Worm (Caenorhabditis elegans) whole organism, L3 larva: Measurements from ENCODE around the gene C05E11.3.

Experiments used
- aly-2 ChIP-seq: fragments of 150-350 bp; optimal IDR thresholded peaks from 2 replicates; lab custom pipeline; 2014; ENCODE audit warnings: missing biosample characterization, missing genetic modification characterization
- ama-1 ChIP-seq: fragments of 150-350 bp; optimal IDR thresholded peaks from 2 replicates; lab custom pipeline; 2018
- ceh-28 ChIP-seq: fragments of 150-350 bp; optimal IDR thresholded peaks from 2 replicates; lab custom pipeline; 2014; ENCODE audit warnings: missing biosample characterization, missing genetic modification reagents, missing genetic modification characterization
- ceh-82 ChIP-seq: fragments of 150-350 bp; optimal IDR thresholded peaks from 2 replicates; lab custom pipeline; 2014; ENCODE audit warnings: missing biosample characterization, missing genetic modification characterization
- ceh-9 ChIP-seq: sonication (generic microtip); optimal IDR thresholded peaks from 2 replicates; lab custom pipeline; 2018; ENCODE audit warnings: missing biosample characterization, missing genetic modification characterization
- daf-12 ChIP-seq: fragments of 150-350 bp; optimal IDR thresholded peaks from 2 replicates; lab custom pipeline; 2014; ENCODE audit warnings: missing biosample characterization, missing genetic modification reagents, missing genetic modification characterization
- egl-5 ChIP-seq: fragments of 150-350 bp; optimal IDR thresholded peaks from 2 replicates; lab custom pipeline; 2017; ENCODE audit warnings: missing biosample characterization, missing genetic modification reagents, missing genetic modification characterization, inconsistent platforms
- elt-1 ChIP-seq: fragments of 150-350 bp; optimal IDR thresholded peaks from 2 replicates; lab custom pipeline; 2014; ENCODE audit warnings: missing biosample characterization, missing genetic modification characterization
- elt-2 ChIP-seq: sonication (generic microtip); optimal IDR thresholded peaks from 2 replicates; lab custom pipeline; 2016; ENCODE audit warnings: missing genetic modification reagents, mild to moderate bottlenecking, missing genetic modification characterization, missing compliant biosample characterization
- fkh-10 ChIP-seq: sonication (generic microtip); optimal IDR thresholded peaks from 2 replicates; lab custom pipeline; 2017; ENCODE audit warnings: missing biosample characterization, missing genetic modification reagents, missing genetic modification characterization
- fkh-2 ChIP-seq: fragments of 150-350 bp; optimal IDR thresholded peaks from 2 replicates; lab custom pipeline; 2014; ENCODE audit warnings: missing biosample characterization, missing genetic modification reagents, missing genetic modification characterization
- fos-1 ChIP-seq: fragments of 150-350 bp; optimal IDR thresholded peaks from 2 replicates; lab custom pipeline; 2014; ENCODE audit warnings: missing biosample characterization, missing genetic modification characterization
- hmg-11 ChIP-seq: sonication (generic microtip); optimal IDR thresholded peaks from 2 replicates; lab custom pipeline; 2016; ENCODE audit warnings: missing genetic modification characterization, missing compliant biosample characterization
- jun-1 ChIP-seq: fragments of 150-350 bp; optimal IDR thresholded peaks from 2 replicates; lab custom pipeline; 2014; ENCODE audit warnings: missing biosample characterization, missing genetic modification reagents, missing genetic modification characterization
- lin-15B ChIP-seq: fragments of 150-350 bp; optimal IDR thresholded peaks from 2 replicates; lab custom pipeline; 2014; ENCODE audit warnings: missing biosample characterization, missing genetic modification characterization
- lin-39 ChIP-seq: fragments of 150-350 bp; optimal IDR thresholded peaks from 2 replicates; lab custom pipeline; 2018; ENCODE audit warnings: missing biosample characterization, missing genetic modification reagents, missing genetic modification characterization
- lsy-12 ChIP-seq: sonication (generic microtip); optimal IDR thresholded peaks from 2 replicates; lab custom pipeline; 2016; ENCODE audit warnings: mild to moderate bottlenecking, missing genetic modification characterization, missing compliant biosample characterization
- mdl-1 ChIP-seq: fragments of 150-350 bp; optimal IDR thresholded peaks from 2 replicates; lab custom pipeline; 2014; ENCODE audit warnings: missing biosample characterization, missing genetic modification characterization
- mml-1 ChIP-seq: fragments of 150-350 bp; sonication (generic microtip); optimal IDR thresholded peaks from 3 replicates; lab custom pipeline; 2014; ENCODE audit warnings: missing biosample characterization, missing genetic modification characterization
- nfya-1 ChIP-seq: sonication (generic microtip); optimal IDR thresholded peaks from 2 replicates; lab custom pipeline; 2017; ENCODE audit warnings: missing genetic modification characterization, mild to moderate bottlenecking, missing compliant biosample characterization, antibody characterized with exemption, moderate library complexity; ENCODE audit not compliant: insufficient read depth
- nhr-12 ChIP-seq: fragments of 150-350 bp; optimal IDR thresholded peaks from 2 replicates; lab custom pipeline; 2014; ENCODE audit warnings: missing biosample characterization, missing genetic modification characterization
- nhr-23 ChIP-seq: fragments of 150-350 bp; optimal IDR thresholded peaks from 2 replicates; lab custom pipeline; 2014; ENCODE audit warnings: missing biosample characterization, missing genetic modification reagents, missing genetic modification characterization
- nhr-25 ChIP-seq: sonication (generic microtip); optimal IDR thresholded peaks from 2 replicates; lab custom pipeline; 2017; ENCODE audit warnings: missing biosample characterization, missing genetic modification characterization
- nhr-28 ChIP-seq: fragments of 150-350 bp; optimal IDR thresholded peaks from 2 replicates; lab custom pipeline; 2014; ENCODE audit warnings: missing biosample characterization, missing genetic modification characterization
- nhr-43 ChIP-seq: sonication (generic microtip); optimal IDR thresholded peaks from 2 replicates; lab custom pipeline; 2016; ENCODE audit warnings: mild to moderate bottlenecking, missing genetic modification characterization, missing compliant biosample characterization; ENCODE audit not compliant: poor library complexity, severe bottlenecking
- nhr-67 ChIP-seq: fragments of 150-350 bp; optimal IDR thresholded peaks from 2 replicates; lab custom pipeline; 2014; ENCODE audit warnings: missing biosample characterization, missing genetic modification characterization
- nhr-77 ChIP-seq: fragments of 150-350 bp; optimal IDR thresholded peaks from 2 replicates; lab custom pipeline; 2014; ENCODE audit warnings: missing biosample characterization, missing genetic modification characterization
- pha-4 ChIP-seq: fragments of 150-350 bp; optimal IDR thresholded peaks from 2 replicates; lab custom pipeline; 2014; ENCODE audit warnings: missing biosample characterization, missing genetic modification reagents, missing genetic modification characterization
- pqm-1 ChIP-seq: fragments of 150-350 bp; optimal IDR thresholded peaks from 2 replicates; lab custom pipeline; 2017; ENCODE audit warnings: missing biosample characterization, missing genetic modification characterization, inconsistent platforms
- sea-2 ChIP-seq: fragments of 150-350 bp; sonication (generic microtip); optimal IDR thresholded peaks from 4 replicates; lab custom pipeline; 2014; ENCODE audit warnings: missing biosample characterization, missing genetic modification reagents, missing genetic modification characterization
- snpc-4 ChIP-seq: fragments of 150-350 bp; optimal IDR thresholded peaks from 2 replicates; lab custom pipeline; 2014; ENCODE audit warnings: missing biosample characterization, missing genetic modification characterization
- tbx-2 ChIP-seq: sonication (generic microtip); optimal IDR thresholded peaks from 2 replicates; lab custom pipeline; 2016; ENCODE audit warnings: mild to moderate bottlenecking, missing genetic modification characterization, missing compliant biosample characterization
- unc-62 ChIP-seq: fragments of 150-350 bp; sonication (generic microtip); optimal IDR thresholded peaks from 4 replicates; lab custom pipeline; 2014; ENCODE audit warnings: missing biosample characterization, missing genetic modification reagents, missing genetic modification characterization
- zag-1 ChIP-seq: fragments of 150-350 bp; optimal IDR thresholded peaks from 2 replicates; lab custom pipeline; 2014; ENCODE audit warnings: missing biosample characterization, missing genetic modification characterization
- ztf-11 ChIP-seq: fragments of 150-350 bp; optimal IDR thresholded peaks from 2 replicates; lab custom pipeline; 2014; ENCODE audit warnings: missing biosample characterization, missing genetic modification characterization

Gene C05E11.3

ce11 chrX:4600987-4601386 is 22.9 kb downstream of the C05E11.3 start:
- TF ChIP-seq elt-1 (tag; lab: Kevin White, UChicago) (no peak), pha-4 (tag; lab: Kevin White, UChicago) (no peak), elt-2 (no peak), jun-1 (tag; lab: Kevin White, UChicago) (no peak), nhr-77 (tag; lab: Kevin White, UChicago) (no peak), fos-1 (tag; lab: Kevin White, UChicago) (no peak), mdl-1 (tag; lab: Kevin White, UChicago) (no peak)

DNA sequence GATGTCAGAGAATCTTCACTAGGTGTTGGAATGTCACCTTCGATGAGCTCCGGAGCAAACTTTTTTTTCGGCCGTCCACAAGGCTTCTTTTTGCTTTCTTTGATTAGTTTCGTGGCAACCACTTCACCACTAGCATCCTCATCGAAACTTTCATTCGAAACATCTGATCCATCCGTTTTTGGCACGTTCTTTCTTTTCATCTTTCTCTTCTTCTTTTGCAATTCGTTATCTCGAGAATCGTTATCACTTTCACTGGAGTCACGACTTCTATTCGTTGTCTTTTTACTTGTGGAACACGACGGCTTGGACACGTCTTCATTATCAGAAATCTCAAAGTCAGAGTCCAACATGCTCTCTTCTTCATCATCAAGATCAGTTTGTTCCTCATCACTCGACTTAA is 26.1 kb downstream of the C05E11.3 start:
- TF ChIP-seq pha-4 (tag; lab: Kevin White, UChicago) (no peak), fkh-10 (GFP tag; lab: Kevin White, UChicago) (no peak), nhr-28 (tag; lab: Kevin White, UChicago) (no peak), nhr-12 (no peak), ceh-9 (tag; lab: Kevin White, UChicago) (no peak)

- TF ChIP-seq daf-12 (tag; lab: Kevin White, UChicago) (no peak), hmg-11 (no peak), mdl-1 (tag; lab: Kevin White, UChicago) (no peak), ceh-28 (tag; lab: Kevin White, UChicago) (no peak), egl-5 (tag; lab: Kevin White, UChicago) (no peak), mml-1 (no peak), elt-2 (no peak), fkh-2 (no peak), ztf-11 (tag; lab: Kevin White, UChicago) (no peak), nhr-77 (tag; lab: Kevin White, UChicago) (no peak), nhr-67 (tag; lab: Kevin White, UChicago) (no peak), jun-1 (tag; lab: Kevin White, UChicago) (no peak), snpc-4 (tag; lab: Kevin White, UChicago) (no peak), nhr-23 (no peak), fos-1 (tag; lab: Kevin White, UChicago) (no peak), ama-1 (lab: Kevin White, UChicago) (no peak)
Observed at ce11 chrX:4605828-4606227, 27.8 kb downstream of the C05E11.3 start, which contains the start of gene spat-3. spat-3 (minus strand) TSS chrX:4605928.

DNA sequence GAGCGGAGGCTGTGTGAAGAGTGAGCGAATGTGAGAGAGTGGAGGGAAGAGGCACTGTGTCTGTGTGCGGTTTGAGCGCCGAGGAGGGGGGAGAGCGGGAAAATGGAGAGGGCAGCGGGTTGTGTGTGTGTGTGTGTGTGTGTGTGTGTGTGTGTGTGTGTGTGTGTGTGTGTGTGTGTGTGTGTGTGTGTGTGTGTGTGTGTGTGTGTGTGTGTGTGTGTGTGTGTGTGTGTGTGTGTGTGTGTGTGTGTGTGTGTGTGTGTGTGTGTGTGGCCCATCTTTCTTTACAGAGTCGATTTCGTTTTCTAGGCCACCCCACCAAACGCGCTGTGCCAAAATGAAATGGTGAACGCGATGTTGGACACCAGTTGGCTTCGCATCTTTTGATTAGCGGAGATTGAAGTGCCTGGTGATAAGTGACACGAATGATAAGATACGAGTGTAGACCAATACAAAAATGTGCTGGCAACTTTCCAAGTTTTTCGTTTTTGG is 28.4 kb downstream of the C05E11.3 start:
- TF ChIP-seq nfya-1 (tag; lab: Kevin White, UChicago) (peak; percentile 53), pha-4 (tag; lab: Kevin White, UChicago) (peak; percentile 34), elt-1 (tag; lab: Kevin White, UChicago) (peak; percentile 12), nhr-43 (peak; percentile 80), hmg-11 (peak; percentile 72), nhr-23 (peak; percentile 8), zag-1 (tag; lab: Kevin White, UChicago) (peak; percentile 41), lin-15B (tag; lab: Kevin White, UChicago) (peak; percentile 42), lsy-12 (tag; lab: Kevin White, UChicago) (peak; percentile 95), nhr-25 (peak; percentile 86), lin-39 (tag; lab: Kevin White, UChicago) (peak; percentile 77), jun-1 (tag; lab: Kevin White, UChicago) (peak; percentile 70), tbx-2 (tag; lab: Kevin White, UChicago) (peak; percentile 14), pqm-1 (tag; lab: Kevin White, UChicago) (peak; percentile 5), elt-2 (peak; percentile 93)

DNA sequence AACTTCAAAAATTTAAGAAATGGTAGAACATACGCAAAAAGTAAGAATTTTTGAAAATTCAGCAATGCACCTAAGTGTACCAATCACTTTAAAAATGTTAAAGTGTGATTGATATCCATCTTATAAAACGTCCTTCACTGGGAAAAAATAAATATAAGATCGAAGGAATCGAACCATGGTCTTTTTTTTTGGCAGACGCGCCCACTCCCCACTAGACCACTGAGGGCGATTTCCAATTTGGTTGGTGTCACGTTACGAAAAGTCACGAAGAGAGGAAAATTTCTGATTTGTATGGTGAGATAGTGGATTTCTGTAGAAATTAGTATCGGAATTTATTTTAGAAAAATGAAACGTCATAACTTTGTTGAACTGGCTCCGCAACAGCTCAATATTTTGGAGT is 29.3 kb downstream of the C05E11.3 start:
- TF ChIP-seq sea-2 (GFP tag; lab: Kevin White, UChicago), result no peak
- no peak for TF ChIP-seq mml-1
- no peak for TF ChIP-seq unc-62
- TF ChIP-seq aly-2 (tag; lab: Kevin White, UChicago), result no peak
- TF ChIP-seq nhr-43, result no peak
- no peak for TF ChIP-seq ceh-82 (tag; lab: Kevin White, UChicago)
